Worm (Caenorhabditis elegans) whole organism, young adult: Measurements from ENCODE around the gene scl-13.

Experiments used
- B0035.1 ChIP-seq: sonication (generic microtip); optimal IDR thresholded peaks from 2 replicates; lab custom pipeline; 2016; ENCODE audit warnings: missing genetic modification characterization, mild to moderate bottlenecking, missing compliant biosample characterization, missing genotype, missing genetic modification reagents
- C06A6.2 ChIP-seq: fragments of 200-800 bp; sonication (Bioruptor generic); conservative IDR thresholded peaks from 2 replicates; pipeline ENCODE4 v1.3.6; 2022; ENCODE audit warnings: missing genetic modification characterization, missing compliant biosample characterization
- F33H1.4 ChIP-seq: fragments of 200-800 bp; sonication (Bioruptor generic); IDR thresholded peaks from 2 replicates; pipeline ENCODE4 v1.3.6; 2022; ENCODE audit warnings: missing genetic modification reagents, missing genetic modification characterization, missing compliant biosample characterization
- F37B4.10 ChIP-seq: fragments of 200-800 bp; sonication (Bioruptor generic); IDR thresholded peaks from 2 replicates; pipeline ENCODE4 v1.3.6; 2022; ENCODE audit warnings: missing genetic modification characterization, missing compliant biosample characterization
- F52B5.7 ChIP-seq: sonication (generic microtip); optimal IDR thresholded peaks from 2 replicates; lab custom pipeline; 2016; ENCODE audit warnings: mild to moderate bottlenecking, missing genetic modification characterization, missing compliant biosample characterization
- T07F8.4 ChIP-seq: sonication (generic microtip); optimal IDR thresholded peaks from 2 replicates; lab custom pipeline; 2016; ENCODE audit warnings: mild to moderate bottlenecking, missing genetic modification characterization, moderate library complexity, missing compliant biosample characterization
- Y53F4B.3 ChIP-seq: fragments of 200-800 bp; sonication (Bioruptor generic); IDR thresholded peaks from 2 replicates; pipeline ENCODE4 v1.3.6; 2022; ENCODE audit warnings: missing genetic modification reagents, missing genetic modification characterization, missing compliant biosample characterization
- Y56A3A.18 ChIP-seq: fragments of 200-800 bp; sonication (Bioruptor generic); IDR thresholded peaks from 2 replicates; pipeline ENCODE4 v1.3.6; 2022; ENCODE audit warnings: missing genetic modification reagents, missing genetic modification characterization, missing compliant biosample characterization
- Y67H2A.10 ChIP-seq: fragments of 200-800 bp; sonication (Bioruptor generic); conservative IDR thresholded peaks from 2 replicates; pipeline ENCODE4 v1.3.6; 2022; ENCODE audit warnings: missing genetic modification reagents, missing genetic modification characterization, missing compliant biosample characterization
- Y95B8A.8 ChIP-seq: fragments of 200-800 bp; sonication (Bioruptor generic); IDR thresholded peaks from 2 replicates; pipeline ENCODE4 v1.3.6; 2022; ENCODE audit warnings: missing genetic modification reagents, missing genetic modification characterization, missing compliant biosample characterization
- aptf-2 ChIP-seq: fragments of 200-800 bp; sonication (Bioruptor generic); conservative IDR thresholded peaks from 2 replicates; pipeline ENCODE4 v1.3.6; 2022; ENCODE audit warnings: missing genetic modification reagents, missing genetic modification characterization, missing compliant biosample characterization
- aptf-3 ChIP-seq: fragments of 200-800 bp; sonication (Bioruptor generic); IDR thresholded peaks from 2 replicates; pipeline ENCODE4 v1.3.6; 2022; ENCODE audit warnings: missing genetic modification characterization, missing compliant biosample characterization
- athp-1 ChIP-seq: sonication (generic microtip); optimal IDR thresholded peaks from 2 replicates; lab custom pipeline; 2017; ENCODE audit warnings: mild to moderate bottlenecking, missing genetic modification characterization, missing compliant biosample characterization
- attf-5 ChIP-seq: fragments of 200-800 bp; sonication (Bioruptor generic); optimal IDR thresholded peaks from 2 replicates; lab custom pipeline; 2018; ENCODE audit warnings: mild to moderate bottlenecking, missing genetic modification characterization, missing compliant biosample characterization
- cebp-1 ChIP-seq, 2 experiments: fragments of 200-800 bp in 1 of 2; sonication (Bioruptor generic) in 1 of 2; sonication (generic microtip) in 1 of 2; IDR thresholded peaks in 1 of 2; optimal IDR thresholded peaks in 1 of 2; 2 replicates each; pipeline versions ENCODE4 v1.3.6 to Lab custom; 2017 to 2022; ENCODE audit warnings: missing compliant biosample characterization in 2 of 2, missing genetic modification characterization in 2 of 2, mild to moderate bottlenecking in 1 of 2, missing genetic modification reagents in 1 of 2, moderate library complexity in 1 of 2
- ceh-58 ChIP-seq: fragments of 200-800 bp; sonication (Bioruptor generic); IDR thresholded peaks from 2 replicates; pipeline ENCODE4 v1.3.6; 2022; ENCODE audit warnings: missing genetic modification characterization, missing compliant biosample characterization
- egl-18 ChIP-seq: fragments of 200-800 bp; sonication (Bioruptor generic); IDR thresholded peaks from 2 replicates; pipeline ENCODE4 v1.3.6; 2022; ENCODE audit warnings: missing genetic modification reagents, missing genetic modification characterization, missing compliant biosample characterization
- ekl-4 ChIP-seq: fragments of 200-800 bp; sonication (Bioruptor generic); IDR thresholded peaks from 2 replicates; pipeline ENCODE4 v1.3.6; 2022; ENCODE audit warnings: missing genetic modification reagents, missing genetic modification characterization, missing compliant biosample characterization
- hmg-1.2 ChIP-seq: fragments of 200-800 bp; sonication (Bioruptor generic); IDR thresholded peaks from 2 replicates; pipeline ENCODE4 v1.3.6; 2022; ENCODE audit warnings: missing genetic modification reagents, missing genetic modification characterization, missing compliant biosample characterization
- madf-6 ChIP-seq: fragments of 200-800 bp; sonication (Bioruptor generic); IDR thresholded peaks from 2 replicates; pipeline ENCODE4 v1.3.6; 2022; ENCODE audit warnings: missing genetic modification reagents, missing genetic modification characterization, missing compliant biosample characterization
- madf-8 ChIP-seq: fragments of 200-800 bp; sonication (Bioruptor generic); conservative IDR thresholded peaks from 2 replicates; pipeline ENCODE4 v1.3.6; 2022; ENCODE audit warnings: missing genetic modification reagents, missing genetic modification characterization, missing compliant biosample characterization
- nfya-1 ChIP-seq: sonication (generic microtip); optimal IDR thresholded peaks from 2 replicates; lab custom pipeline; 2017; ENCODE audit warnings: antibody characterized with exemption, missing compliant biosample characterization, missing genetic modification characterization, borderline replicate concordance; ENCODE audit not compliant: insufficient read depth
- nfya-2 ChIP-seq: fragments of 200-800 bp; sonication (Bioruptor generic); IDR thresholded peaks from 2 replicates; pipeline ENCODE4 v1.3.6; 2022; ENCODE audit warnings: missing genetic modification reagents, missing genetic modification characterization, missing compliant biosample characterization
- nhr-120 ChIP-seq: fragments of 200-800 bp; sonication (Bioruptor generic); IDR thresholded peaks from 2 replicates; pipeline ENCODE4 v1.3.6; 2022; ENCODE audit warnings: missing genetic modification characterization, missing compliant biosample characterization
- nhr-80 ChIP-seq: sonication (generic microtip); optimal IDR thresholded peaks from 2 replicates; lab custom pipeline; 2016; ENCODE audit warnings: missing genetic modification characterization, missing compliant biosample characterization
- rpc-1 ChIP-seq, 2 experiments: fragments of 150-350 bp in 1 of 2; sonication (generic microtip) in 1 of 2; optimal IDR thresholded peaks; 2 replicates each; lab custom pipeline; 2014 to 2018; ENCODE audit warnings: missing biosample characterization in 1 of 2, missing genetic modification characterization in 1 of 2, missing genetic modification reagents in 1 of 2, missing genotype in 1 of 2
- snpc-1.1 ChIP-seq: sonication (generic microtip); optimal IDR thresholded peaks from 2 replicates; lab custom pipeline; 2017; ENCODE audit warnings: missing genetic modification characterization, mild to moderate bottlenecking, missing compliant biosample characterization, antibody characterized with exemption, moderate library complexity, missing genotype, missing genetic modification reagents; ENCODE audit not compliant: insufficient read depth
- snpc-3.4 ChIP-seq: sonication (generic microtip); optimal IDR thresholded peaks from 2 replicates; lab custom pipeline; 2017; ENCODE audit warnings: missing genetic modification characterization, mild to moderate bottlenecking, missing compliant biosample characterization, antibody characterized with exemption, moderate library complexity, missing genotype, missing genetic modification reagents
- snpc-4 ChIP-seq, 5 experiments: fragments of 150-350 bp in 1 of 5; sonication (generic microtip) in 4 of 5; optimal IDR thresholded peaks; 2 replicates each; lab custom pipeline; 2014 to 2018; ENCODE audit warnings: missing genetic modification characterization in 5 of 5, missing biosample characterization in 3 of 5, antibody characterized with exemption in 2 of 5, mild to moderate bottlenecking in 2 of 5, missing compliant biosample characterization in 2 of 5, missing genotype in 2 of 5, moderate library complexity in 2 of 5, missing genetic modification reagents in 1 of 5
- unc-62 ChIP-seq: fragments of 150-350 bp; optimal IDR thresholded peaks from 2 replicates; lab custom pipeline; 2014; ENCODE audit warnings: missing biosample characterization, missing genetic modification reagents, missing genetic modification characterization
- zfh-2 ChIP-seq: fragments of 200-800 bp; sonication (Bioruptor generic); conservative IDR thresholded peaks from 2 replicates; pipeline ENCODE4 v1.3.6; 2022; ENCODE audit warnings: missing genetic modification reagents, missing genetic modification characterization, missing compliant biosample characterization
- ztf-18 ChIP-seq: sonication (generic microtip); optimal IDR thresholded peaks from 2 replicates; lab custom pipeline; 2016; ENCODE audit warnings: missing genotype, mild to moderate bottlenecking, missing genetic modification characterization, missing compliant biosample characterization
- ztf-22 ChIP-seq: fragments of 200-800 bp; sonication (Bioruptor generic); optimal IDR thresholded peaks from 2 replicates; lab custom pipeline; 2018; ENCODE audit warnings: mild to moderate bottlenecking, missing genetic modification characterization, moderate library complexity, missing compliant biosample characterization

Gene scl-13

DNA sequence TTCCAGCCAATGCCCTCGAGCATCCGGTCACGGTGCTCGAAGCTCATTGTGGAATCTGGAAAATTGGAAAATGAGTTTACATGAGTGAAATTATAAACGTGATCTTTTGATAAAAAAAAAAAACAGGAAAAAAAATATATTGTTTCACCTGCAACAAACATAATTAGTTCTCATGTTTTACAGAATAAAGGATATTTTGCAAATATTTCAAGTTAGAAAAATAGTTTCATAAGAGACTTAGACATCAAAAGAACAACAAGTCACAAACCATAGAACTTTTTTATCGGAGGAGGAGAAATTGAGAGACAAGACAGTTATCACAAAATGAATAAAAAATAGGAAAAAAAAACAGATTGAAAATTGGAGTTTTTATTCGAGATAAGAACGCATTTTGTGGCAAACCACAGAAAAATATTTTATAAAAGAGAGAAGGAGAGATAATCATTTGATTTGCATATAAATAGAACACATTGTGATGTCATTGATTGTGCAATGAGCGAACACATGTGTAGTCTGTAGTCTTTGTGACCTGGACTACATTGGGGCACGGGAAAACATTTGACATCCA lies 27.2 kb downstream of the scl-13 start, which contains the start of gene R08F11.1:
Gene R08F11.1, minus strand, starts transcription at position 51 of the 568 bp plus-strand sequence.
- TF ChIP-seq attf-5: no peak
- peak; percentile 65 for TF ChIP-seq nhr-80
- TF ChIP-seq madf-6 (GFP tag; lab: Robert Waterston, UW): no peak
- TF ChIP-seq Y67H2A.10 (GFP tag; lab: Robert Waterston, UW): no peak
- no peak for TF ChIP-seq snpc-4 (GFP tag; optimal IDR thresholded peaks at IDR 0.05; lab: Kevin White, UChicago)
- no peak for TF ChIP-seq snpc-4 (tag; optimal IDR thresholded peaks at IDR 0.05; lab: Kevin White, UChicago)
- TF ChIP-seq nfya-1 (tag; lab: Kevin White, UChicago): no peak
- no peak for TF ChIP-seq T07F8.4 (tag; lab: Kevin White, UChicago)
- TF ChIP-seq F37B4.10: no peak
- TF ChIP-seq athp-1: no peak
- TF ChIP-seq unc-62 (GFP tag; lab: Kevin White, UChicago): peak; percentile 39
- no peak for TF ChIP-seq aptf-3 (GFP tag; lab: Robert Waterston, UW)
- TF ChIP-seq nfya-2: no peak
- no peak for TF ChIP-seq egl-18 (GFP tag; lab: Robert Waterston, UW)
- TF ChIP-seq F52B5.7 (tag; lab: Kevin White, UChicago): no peak
- no peak for TF ChIP-seq aptf-2 (GFP tag; lab: Robert Waterston, UW)
- no peak for TF ChIP-seq B0035.1 (tag; lab: Kevin White, UChicago)
- no peak for TF ChIP-seq ceh-58 (GFP tag; lab: Robert Waterston, UW)

DNA sequence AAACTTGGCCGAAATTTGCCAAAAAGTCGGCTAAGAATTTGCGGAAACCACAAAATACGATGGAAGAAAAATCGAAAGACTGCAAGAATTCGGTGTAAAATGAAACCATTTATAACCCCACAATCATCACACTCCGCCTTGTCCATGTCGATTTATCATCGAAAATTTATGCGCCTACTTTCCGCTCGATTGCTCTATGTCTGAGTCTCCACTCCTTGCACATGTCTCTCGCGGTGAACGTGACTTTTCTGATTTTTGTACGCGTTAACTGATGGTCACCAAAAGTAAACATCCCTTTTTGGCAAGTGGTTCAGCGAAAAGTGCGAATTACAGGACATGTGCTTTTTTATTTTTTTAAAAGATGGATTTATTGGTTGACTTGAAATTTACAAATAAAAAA lies 34.5 kb downstream of the scl-13 start:
- TF ChIP-seq Y56A3A.18 (no peak), C06A6.2 (no peak), snpc-1.1 (tag; lab: Kevin White, UChicago) (no peak), ztf-22 (GFP tag; lab: Kevin White, UChicago) (peak; percentile 24), nhr-80 (peak; percentile 74), ztf-18 (tag; lab: Kevin White, UChicago) (no peak), snpc-4 (GFP tag; optimal IDR thresholded peaks at IDR 0.05; lab: Kevin White, UChicago) (no peak), snpc-4 (tag; optimal IDR thresholded peaks at IDR 0.05; lab: Kevin White, UChicago) (no peak), aptf-2 (GFP tag; lab: Robert Waterston, UW) (no peak), Y53F4B.3 (GFP tag; lab: Robert Waterston, UW) (no peak), rpc-1 (optimal IDR thresholded peaks at IDR 0.05; lab: Kevin White, UChicago) (no peak), rpc-1 (tag; optimal IDR thresholded peaks at IDR 0.05; lab: Kevin White, UChicago) (no peak), attf-5 (no peak), snpc-3.4 (tag; lab: Kevin White, UChicago) (no peak), Y95B8A.8 (GFP tag; lab: Robert Waterston, UW) (no peak), hmg-1.2 (GFP tag; lab: Robert Waterston, UW) (peak; percentile 53; the same call in 1 of the 2 replicates), nhr-120 (GFP tag; lab: Robert Waterston, UW) (no peak), zfh-2 (GFP tag; lab: Robert Waterston, UW) (no peak), F33H1.4 (GFP tag; lab: Robert Waterston, UW) (no peak), egl-18 (GFP tag; lab: Robert Waterston, UW) (no peak), athp-1 (no peak), cebp-1 (GFP tag; IDR thresholded peaks at IDR 0.05; lab: Robert Waterston, UW) (no peak), cebp-1 (tag; optimal IDR thresholded peaks at IDR 0.05; lab: Kevin White, UChicago) (peak; percentile 27), madf-8 (GFP tag; lab: Robert Waterston, UW) (no peak), ekl-4 (GFP tag; lab: Robert Waterston, UW) (0 out of 2 replicates have a peak, but pooled peaks have one; percentile 41)
